Worm (Caenorhabditis elegans): Measurements from ENCODE around the gene F43C11.2.

F43C11.2 gene

DNA sequence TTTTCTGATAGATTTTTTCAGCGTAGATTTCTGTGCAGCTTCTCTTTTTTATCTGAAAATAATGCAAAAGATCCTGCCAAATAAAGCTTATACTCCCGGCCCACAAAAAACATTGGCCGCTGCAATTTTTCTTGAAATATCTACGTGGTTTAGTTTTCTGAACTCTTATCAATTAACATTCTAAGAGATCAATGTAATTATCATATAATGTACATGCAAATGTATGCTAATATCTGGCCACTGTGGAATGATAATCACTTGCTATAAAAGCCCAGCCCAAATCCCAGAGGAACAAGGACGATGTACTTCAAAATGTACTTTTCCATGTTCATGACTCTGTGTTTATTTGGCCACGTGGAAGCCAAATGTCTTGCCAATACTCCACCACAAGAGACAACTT, at the start of gene F43C11.2:
Gene F43C11.2 (plus strand): TSS at position 301 of the 400 bp plus-strand sequence.
- no peak for TF ChIP-seq sox-4 (tag; optimal IDR thresholded peaks at IDR 0.05)
- TF ChIP-seq odd-2 (tag; optimal IDR thresholded peaks at IDR 0.05): no peak
- no peak for TF ChIP-seq ceh-6 (GFP tag; optimal IDR thresholded peaks at IDR 0.05)
- no peak for TF ChIP-seq fax-1 (tag; optimal IDR thresholded peaks at IDR 0.05)
- TF ChIP-seq syd-9 (tag; optimal IDR thresholded peaks at IDR 0.05): no peak
- no peak for TF ChIP-seq nfya-1 (tag; optimal IDR thresholded peaks at IDR 0.05)
- no peak for TF ChIP-seq unc-42 (tag; optimal IDR thresholded peaks at IDR 0.05)
- no peak for TF ChIP-seq nhr-232 (tag; optimal IDR thresholded peaks at IDR 0.05)
- no peak for TF ChIP-seq elt-2 (tag; optimal IDR thresholded peaks at IDR 0.05)
- TF ChIP-seq pros-1 (tag; optimal IDR thresholded peaks at IDR 0.05): no peak
- TF ChIP-seq madf-2 (tag; optimal IDR thresholded peaks at IDR 0.05): no peak

ce11 chrII:2305507-2305906, 49.1 kb upstream of the F43C11.2 start:
- no peak for TF ChIP-seq eyg-1 (tag; optimal IDR thresholded peaks at IDR 0.05)
- TF ChIP-seq ceh-6 (GFP tag; optimal IDR thresholded peaks at IDR 0.05): no peak
- no peak for TF ChIP-seq gmeb-2 (tag; optimal IDR thresholded peaks at IDR 0.05)
- no peak for TF ChIP-seq npax-4 (tag; optimal IDR thresholded peaks at IDR 0.05)
- TF ChIP-seq ceh-2 (tag; optimal IDR thresholded peaks at IDR 0.05): no peak
- no peak for TF ChIP-seq ceh-30 (tag; optimal IDR thresholded peaks at IDR 0.05)
- TF ChIP-seq ceh-22 (tag; optimal IDR thresholded peaks at IDR 0.05): no peak
- TF ChIP-seq elt-4 (tag; optimal IDR thresholded peaks at IDR 0.05): no peak
- TF ChIP-seq rnt-1 (tag; optimal IDR thresholded peaks at IDR 0.05): no peak
- TF ChIP-seq fkh-10 (GFP tag; optimal IDR thresholded peaks at IDR 0.05): no peak
- no peak for TF ChIP-seq tbx-2 (tag; optimal IDR thresholded peaks at IDR 0.05)
- TF ChIP-seq ama-1 (optimal IDR thresholded peaks at IDR 0.05): no peak
- TF ChIP-seq pat-9 (tag; optimal IDR thresholded peaks at IDR 0.05): no peak
- no peak for TF ChIP-seq pax-1 (tag; optimal IDR thresholded peaks at IDR 0.05)
- no peak for TF ChIP-seq ceh-24 (tag; optimal IDR thresholded peaks at IDR 0.05)
- TF ChIP-seq ahr-1 (tag; optimal IDR thresholded peaks at IDR 0.05): no peak

DNA sequence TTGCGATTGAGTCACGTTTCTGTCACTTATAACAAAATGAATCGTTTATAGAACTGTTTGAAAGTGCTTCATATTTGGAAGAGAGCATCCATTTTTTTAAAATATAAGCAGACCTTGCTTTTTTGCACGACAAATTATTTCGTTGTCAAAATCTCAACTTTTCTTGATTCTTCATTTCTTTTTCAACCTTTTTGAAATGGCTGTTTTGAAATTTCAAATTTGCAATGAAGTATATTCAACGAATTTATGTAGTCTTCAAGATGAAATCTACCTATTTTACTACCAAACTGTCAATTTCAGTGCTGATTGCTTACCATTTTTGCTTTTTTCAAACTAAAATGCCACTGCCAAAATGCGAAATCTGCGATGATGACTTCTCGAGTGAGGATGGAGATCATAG, 47.8 kb upstream of the F43C11.2 start, which contains the start of gene B0281.3:
Gene B0281.3 (plus strand): TSS at position 301 of the 400 bp plus-strand sequence.
- TF ChIP-seq lim-6 (tag; optimal IDR thresholded peaks at IDR 0.05): no peak
- no peak for TF ChIP-seq nhr-11 (tag; optimal IDR thresholded peaks at IDR 0.05)
- TF ChIP-seq fkh-10 (GFP tag; optimal IDR thresholded peaks at IDR 0.05): no peak

ce11 chrII:2312747-2313146, 41.8 kb upstream of the F43C11.2 start, which contains the start of the genes trim-21 and B0281.1:
TSS of gene trim-21 (minus strand) at chrII:2312847.
TSS of gene B0281.1 (plus strand) at chrII:2313067.
- TF ChIP-seq fkh-10 (GFP tag; optimal IDR thresholded peaks at IDR 0.05): no peak
- no peak for TF ChIP-seq pros-1 (tag; optimal IDR thresholded peaks at IDR 0.05)
- no peak for TF ChIP-seq tbx-2 (tag; optimal IDR thresholded peaks at IDR 0.05)
- TF ChIP-seq fkh-6 (tag; optimal IDR thresholded peaks at IDR 0.05): no peak
- TF ChIP-seq rnt-1 (tag; optimal IDR thresholded peaks at IDR 0.05): no peak
- no peak for TF ChIP-seq unc-86 (tag; optimal IDR thresholded peaks at IDR 0.05)
- no peak for TF ChIP-seq odd-2 (tag; optimal IDR thresholded peaks at IDR 0.05)
- TF ChIP-seq syd-9 (tag; optimal IDR thresholded peaks at IDR 0.05): no peak
- TF ChIP-seq sox-4 (tag; optimal IDR thresholded peaks at IDR 0.05): no peak
- TF ChIP-seq zip-5 (tag; optimal IDR thresholded peaks at IDR 0.05): no peak
- TF ChIP-seq che-1 (tag; optimal IDR thresholded peaks at IDR 0.05): no peak
- TF ChIP-seq mec-3 (tag; optimal IDR thresholded peaks at IDR 0.05; ENCODE audit: borderline replicate concordance): no peak
- TF ChIP-seq pag-3 (tag; optimal IDR thresholded peaks at IDR 0.05; ENCODE audit: borderline replicate concordance): no peak
- TF ChIP-seq madf-2 (tag; optimal IDR thresholded peaks at IDR 0.05): no peak
- no peak for TF ChIP-seq ceh-19 (GFP tag; optimal IDR thresholded peaks at IDR 0.05)
- TF ChIP-seq hlh-8 (tag; optimal IDR thresholded peaks at IDR 0.05): no peak
- TF ChIP-seq C38D4.7 (GFP tag; optimal IDR thresholded peaks at IDR 0.05): no peak
- TF ChIP-seq pha-2 (tag; optimal IDR thresholded peaks at IDR 0.05): no peak
- no peak for TF ChIP-seq ceh-45 (GFP tag; IDR thresholded peaks at IDR 0.05)
- no peak for TF ChIP-seq lim-6 (tag; optimal IDR thresholded peaks at IDR 0.05)
